Worm (Caenorhabditis elegans) whole organism, L4 larva: Measurements from ENCODE around the gene alh-4.

Experiments used
- lsy-2 ChIP-seq, 2 experiments: fragments of 150-350 bp in 1 of 2; sonication (generic microtip) in 1 of 2; optimal IDR thresholded peaks; 2 replicates each; lab custom pipeline; 2014 to 2017; ENCODE audit warnings: missing biosample characterization in 2 of 2, missing genetic modification characterization in 2 of 2
- nhr-237 ChIP-seq: sonication (generic microtip); optimal IDR thresholded peaks from 2 replicates; lab custom pipeline; 2017; ENCODE audit warnings: missing biosample characterization, missing genetic modification characterization
- nhr-28 ChIP-seq: fragments of 150-350 bp; optimal IDR thresholded peaks from 2 replicates; lab custom pipeline; 2014; ENCODE audit warnings: missing biosample characterization, missing genetic modification characterization
- pqm-1 ChIP-seq: sonication (generic microtip); optimal IDR thresholded peaks from 2 replicates; lab custom pipeline; 2017; ENCODE audit warnings: missing biosample characterization, missing genetic modification characterization
- skn-1 ChIP-seq: fragments of 150-350 bp; optimal IDR thresholded peaks from 2 replicates; lab custom pipeline; 2014; ENCODE audit warnings: missing biosample characterization, missing genetic modification characterization

DNA sequence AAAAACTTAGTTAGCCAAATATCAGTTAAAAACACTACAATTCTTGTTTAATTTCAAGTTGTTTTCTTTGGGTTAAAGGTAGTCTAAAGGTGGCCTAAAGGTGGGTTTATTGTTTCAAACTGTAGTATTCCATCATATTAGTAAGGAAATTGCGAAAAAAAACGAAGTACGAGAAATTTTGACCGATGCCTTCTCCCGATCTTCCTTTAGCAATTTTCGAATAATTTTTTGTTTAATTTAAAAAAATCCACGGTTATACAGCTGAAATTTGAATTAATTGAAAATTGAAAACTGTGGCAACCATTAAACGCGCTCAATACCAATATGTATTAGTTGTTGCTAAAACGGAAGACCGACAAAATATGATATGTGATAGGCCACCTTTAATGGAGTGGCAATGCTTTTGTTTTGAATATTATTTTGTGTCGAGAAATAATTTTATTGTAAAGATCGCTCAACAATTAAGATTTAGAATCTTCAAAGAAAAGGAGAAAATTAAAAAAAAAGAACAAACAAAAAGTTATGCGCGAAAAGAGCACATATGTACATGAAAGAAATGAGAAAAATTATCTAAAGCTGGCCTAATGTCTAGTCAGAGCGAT lies 28.7 kb downstream of the alh-4 start:
- TF ChIP-seq lsy-2 (tag; optimal IDR thresholded peaks at IDR 0.05; lab: Kevin White, UChicago) = no peak
- TF ChIP-seq nhr-28 = peak; percentile 17
- TF ChIP-seq skn-1 (tag; lab: Kevin White, UChicago) = no peak
- TF ChIP-seq nhr-237 (tag; lab: Kevin White, UChicago) = no peak
- TF ChIP-seq pqm-1 (tag; lab: Kevin White, UChicago) = peak; percentile 14
